Worm (Caenorhabditis elegans) whole organism, late embryonic: ENCODE data around the gene ZC302.3.

ENCODE experiments used
- K09A11.1 ChIP-seq: sonication (generic microtip); optimal IDR thresholded peaks from 2 replicates; lab custom pipeline; 2017; ENCODE audit warnings: antibody characterized with exemption, mild to moderate bottlenecking, missing genetic modification characterization, missing compliant biosample characterization; ENCODE audit not compliant: insufficient read depth
- ahr-1 ChIP-seq: sonication (generic microtip); optimal IDR thresholded peaks from 2 replicates; lab custom pipeline; 2016; ENCODE audit warnings: missing genetic modification characterization, missing compliant biosample characterization
- ama-1 ChIP-seq: fragments of 150-350 bp; optimal IDR thresholded peaks from 2 replicates; lab custom pipeline; 2014
- ceh-14 ChIP-seq: sonication (generic microtip); optimal IDR thresholded peaks from 2 replicates; lab custom pipeline; 2016; ENCODE audit warnings: missing genotype, missing genetic modification characterization, missing compliant biosample characterization
- ceh-18 ChIP-seq: sonication (generic microtip); optimal IDR thresholded peaks from 2 replicates; lab custom pipeline; 2016; ENCODE audit warnings: missing genetic modification characterization, missing compliant biosample characterization
- ceh-2 ChIP-seq: sonication (generic microtip); optimal IDR thresholded peaks from 2 replicates; lab custom pipeline; 2016; ENCODE audit warnings: missing genotype, missing genetic modification characterization, missing compliant biosample characterization
- ceh-22 ChIP-seq: sonication (generic microtip); optimal IDR thresholded peaks from 2 replicates; lab custom pipeline; 2017; ENCODE audit warnings: missing biosample characterization, missing genetic modification characterization
- ceh-24 ChIP-seq: sonication (generic microtip); optimal IDR thresholded peaks from 2 replicates; lab custom pipeline; 2016; ENCODE audit warnings: mild to moderate bottlenecking, missing genetic modification characterization, missing compliant biosample characterization
- ceh-30 ChIP-seq: fragments of 150-350 bp; optimal IDR thresholded peaks from 2 replicates; lab custom pipeline; 2014; ENCODE audit warnings: missing biosample characterization, missing genetic modification characterization
- ceh-31 ChIP-seq: sonication (generic microtip); optimal IDR thresholded peaks from 2 replicates; lab custom pipeline; 2016; ENCODE audit warnings: missing genetic modification characterization, missing compliant biosample characterization
- ceh-34 ChIP-seq: sonication (generic microtip); optimal IDR thresholded peaks from 2 replicates; lab custom pipeline; 2016; ENCODE audit warnings: mild to moderate bottlenecking, missing genetic modification characterization, missing compliant biosample characterization
- ceh-45 ChIP-seq: fragments of 200-800 bp; sonication (Bioruptor generic); IDR thresholded peaks from 2 replicates; pipeline ENCODE4 v1.3.6; 2022; ENCODE audit warnings: missing genetic modification reagents, missing genetic modification characterization, missing compliant biosample characterization
- ceh-48 ChIP-seq: sonication (generic microtip); optimal IDR thresholded peaks from 2 replicates; lab custom pipeline; 2016; ENCODE audit warnings: missing genetic modification characterization, inconsistent platforms, missing compliant biosample characterization
- ceh-6 ChIP-seq: fragments of 200-800 bp; sonication (Bioruptor generic); optimal IDR thresholded peaks from 2 replicates; lab custom pipeline; 2018; ENCODE audit warnings: mild to moderate bottlenecking, missing genetic modification characterization, missing compliant biosample characterization
- dmd-4 ChIP-seq: sonication (generic microtip); optimal IDR thresholded peaks from 2 replicates; lab custom pipeline; 2016; ENCODE audit warnings: borderline replicate concordance, missing genetic modification characterization, missing compliant biosample characterization
- dve-1 ChIP-seq: sonication (generic microtip); optimal IDR thresholded peaks from 2 replicates; lab custom pipeline; 2017; ENCODE audit warnings: antibody characterized with exemption, mild to moderate bottlenecking, missing genetic modification characterization, missing compliant biosample characterization
- elt-2 ChIP-seq: sonication (generic microtip); optimal IDR thresholded peaks from 2 replicates; lab custom pipeline; 2016; ENCODE audit warnings: missing genetic modification reagents, missing genetic modification characterization, missing compliant biosample characterization
- eyg-1 ChIP-seq: sonication (generic microtip); optimal IDR thresholded peaks from 2 replicates; lab custom pipeline; 2016; ENCODE audit warnings: missing genotype, missing genetic modification characterization, missing compliant biosample characterization
- fkh-10 ChIP-seq: fragments of 150-350 bp; optimal IDR thresholded peaks from 2 replicates; lab custom pipeline; 2014; ENCODE audit warnings: missing biosample characterization, missing genetic modification reagents, missing genetic modification characterization
- fkh-6 ChIP-seq: sonication (generic microtip); optimal IDR thresholded peaks from 2 replicates; lab custom pipeline; 2016; ENCODE audit warnings: missing genetic modification characterization, missing compliant biosample characterization
- gmeb-2 ChIP-seq: sonication (generic microtip); optimal IDR thresholded peaks from 2 replicates; lab custom pipeline; 2016; ENCODE audit warnings: missing genetic modification characterization, inconsistent platforms, missing compliant biosample characterization
- hlh-15 ChIP-seq: sonication (generic microtip); optimal IDR thresholded peaks from 2 replicates; lab custom pipeline; 2016; ENCODE audit warnings: missing genetic modification characterization, missing compliant biosample characterization
- hlh-30 ChIP-seq: sonication (generic microtip); optimal IDR thresholded peaks from 2 replicates; lab custom pipeline; 2017; ENCODE audit warnings: antibody characterized with exemption, missing genetic modification characterization, missing compliant biosample characterization; ENCODE audit not compliant: insufficient read depth
- hlh-6 ChIP-seq: sonication (generic microtip); optimal IDR thresholded peaks from 2 replicates; lab custom pipeline; 2016; ENCODE audit warnings: missing genotype, missing genetic modification characterization, missing compliant biosample characterization
- lin-11 ChIP-seq: fragments of 200-800 bp; sonication (Bioruptor generic); optimal IDR thresholded peaks from 2 replicates; lab custom pipeline; 2018; ENCODE audit warnings: mild to moderate bottlenecking, missing genetic modification characterization, missing compliant biosample characterization
- madf-2 ChIP-seq: sonication (generic microtip); optimal IDR thresholded peaks from 2 replicates; lab custom pipeline; 2017; ENCODE audit warnings: missing genetic modification characterization, missing compliant biosample characterization
- nhr-11 ChIP-seq: fragments of 150-350 bp; optimal IDR thresholded peaks from 2 replicates; lab custom pipeline; 2014; ENCODE audit warnings: missing biosample characterization, missing genetic modification characterization
- pag-3 ChIP-seq: sonication (generic microtip); optimal IDR thresholded peaks from 2 replicates; lab custom pipeline; 2016; ENCODE audit warnings: missing compliant biosample characterization, missing genetic modification characterization, borderline replicate concordance
- rnt-1 ChIP-seq: sonication (generic microtip); optimal IDR thresholded peaks from 2 replicates; lab custom pipeline; 2016; ENCODE audit warnings: missing genetic modification characterization, missing compliant biosample characterization
- sox-2 ChIP-seq: fragments of 200-800 bp; sonication (Bioruptor generic); IDR thresholded peaks from 2 replicates; pipeline ENCODE4 v1.3.6; 2022; ENCODE audit warnings: missing genetic modification reagents, missing genetic modification characterization, missing compliant biosample characterization
- tbx-2 ChIP-seq: sonication (generic microtip); optimal IDR thresholded peaks from 2 replicates; lab custom pipeline; 2016; ENCODE audit warnings: missing genetic modification characterization, missing compliant biosample characterization
- ttx-3 ChIP-seq: sonication (generic microtip); optimal IDR thresholded peaks from 2 replicates; lab custom pipeline; 2016; ENCODE audit warnings: missing genetic modification reagents, missing genetic modification characterization, missing compliant biosample characterization
- unc-42 ChIP-seq: sonication (generic microtip); optimal IDR thresholded peaks from 2 replicates; lab custom pipeline; 2016; ENCODE audit warnings: missing genotype, missing genetic modification characterization, missing compliant biosample characterization
- unc-55 ChIP-seq: sonication (generic microtip); optimal IDR thresholded peaks from 2 replicates; lab custom pipeline; 2017; ENCODE audit warnings: missing biosample characterization, missing genetic modification reagents, missing genetic modification characterization
- zip-5 ChIP-seq: sonication (generic microtip); optimal IDR thresholded peaks from 2 replicates; lab custom pipeline; 2016; ENCODE audit warnings: missing genetic modification characterization, missing compliant biosample characterization

The ZC302.3 gene

ce11 chrV:10723583-10723982 lies 17.7 kb downstream of the ZC302.3 start:
- TF ChIP-seq ceh-34 = peak; percentile 22
- TF ChIP-seq rnt-1 (tag; lab: Kevin White, UChicago) = no peak
- TF ChIP-seq K09A11.1 (tag; lab: Kevin White, UChicago) = no peak
- TF ChIP-seq hlh-15 (tag; lab: Kevin White, UChicago) = no peak
- no peak for TF ChIP-seq ceh-48 (tag; lab: Kevin White, UChicago)

- TF ChIP-seq ceh-6 (no peak), hlh-30 (tag; lab: Kevin White, UChicago) (peak; percentile 59)
- TF ChIP-seq, all 69 proteins: peak for 1
Measured at ce11 chrV:10723181-10723580, 18.1 kb downstream of the ZC302.3 start.

ce11 chrV:10722595-10722994 lies 18.7 kb downstream of the ZC302.3 start:
- TF ChIP-seq ceh-2 (tag; lab: Kevin White, UChicago) (no peak), fkh-10 (GFP tag; lab: Kevin White, UChicago) (no peak), hlh-30 (tag; lab: Kevin White, UChicago) (peak; percentile 42), ttx-3 (tag; lab: Kevin White, UChicago) (no peak)

- TF ChIP-seq sox-2 (GFP tag; lab: Robert Waterston, UW) = no peak
- TF ChIP-seq ama-1 (lab: Kevin White, UChicago) = no peak
- TF ChIP-seq fkh-10 (GFP tag; lab: Kevin White, UChicago) = no peak
- no peak for TF ChIP-seq hlh-15 (tag; lab: Kevin White, UChicago)
- TF ChIP-seq ceh-48 (tag; lab: Kevin White, UChicago) = no peak
- TF ChIP-seq tbx-2 (tag; lab: Kevin White, UChicago) = no peak
- TF ChIP-seq elt-2 (tag; lab: Kevin White, UChicago) = no peak
- TF ChIP-seq madf-2 (tag; lab: Kevin White, UChicago) = no peak
- TF ChIP-seq K09A11.1 (tag; lab: Kevin White, UChicago) = no peak
- no peak for TF ChIP-seq ceh-30 (tag; lab: Kevin White, UChicago)
- TF ChIP-seq ceh-14 = no peak
- no peak for TF ChIP-seq ceh-34
- no peak for TF ChIP-seq ahr-1
- TF ChIP-seq zip-5 (tag; lab: Kevin White, UChicago) = no peak
- TF ChIP-seq unc-42 (tag; lab: Kevin White, UChicago) = no peak
- TF ChIP-seq lin-11 = no peak
Measured at ce11 chrV:10721912-10722426, 19.3 kb downstream of the ZC302.3 start.

ce11 chrV:10721304-10721703 lies 20.0 kb downstream of the ZC302.3 start:
- no peak for TF ChIP-seq hlh-6 (tag; lab: Kevin White, UChicago)
- TF ChIP-seq fkh-6 (tag; lab: Kevin White, UChicago) = no peak
- peak; percentile 2 for TF ChIP-seq ceh-31 (tag; lab: Kevin White, UChicago)
- no peak for TF ChIP-seq dmd-4 (tag; lab: Kevin White, UChicago)
- TF ChIP-seq unc-42 (tag; lab: Kevin White, UChicago) = peak; percentile 99
- TF ChIP-seq, all 69 proteins: peak for 2

ce11 chrV:10720876-10721275 lies 20.4 kb downstream of the ZC302.3 start:
- TF ChIP-seq ceh-45 (no peak), ceh-22 (tag; lab: Kevin White, UChicago) (no peak), pag-3 (tag; lab: Kevin White, UChicago) (no peak), ceh-18 (tag; lab: Kevin White, UChicago) (no peak), tbx-2 (tag; lab: Kevin White, UChicago) (no peak), ceh-24 (no peak), gmeb-2 (tag; lab: Kevin White, UChicago) (no peak), elt-2 (tag; lab: Kevin White, UChicago) (no peak), nhr-11 (no peak), ceh-31 (tag; lab: Kevin White, UChicago) (no peak), unc-55 (GFP tag; lab: Kevin White, UChicago) (no peak), eyg-1 (tag; lab: Kevin White, UChicago) (no peak), dve-1 (no peak), hlh-30 (tag; lab: Kevin White, UChicago) (no peak), dmd-4 (tag; lab: Kevin White, UChicago) (no peak), rnt-1 (tag; lab: Kevin White, UChicago) (no peak), zip-5 (tag; lab: Kevin White, UChicago) (no peak), hlh-6 (tag; lab: Kevin White, UChicago) (no peak)
- TF ChIP-seq, all 69 proteins: peak for 0
